Fruit fly (Drosophila melanogaster) whole organism, embryonic: ENCODE results near the gene Polr3F.
A peak's percentile ranks its signal among the peaks of the same experiment; 100 is the strongest.

Experiments used
- Adf1 ChIP-seq: fragments of 200-800 bp; sonication (Bioruptor generic); IDR thresholded peaks from 2 replicates; pipeline ENCODE4 v1.3.6; 2022; ENCODE audit warnings: missing biosample characterization, missing genetic modification characterization
- Atf6 ChIP-seq: fragments of 200-800 bp; sonication (Bioruptor generic); IDR thresholded peaks from 2 replicates; pipeline ENCODE4 v1.3.6; 2022; ENCODE audit warnings: missing biosample characterization, missing genetic modification characterization
- CG12659 ChIP-seq: fragments of 200-800 bp; sonication (Bioruptor generic); optimal IDR thresholded peaks from 3 replicates; lab custom pipeline; 2017; ENCODE audit warnings: mild to moderate bottlenecking, missing biosample characterization, missing genetic modification reagents, missing genetic modification characterization
- CG12769 ChIP-seq: fragments of 200-800 bp; sonication (Bioruptor generic); optimal IDR thresholded peaks from 2 replicates; lab custom pipeline; 2019; ENCODE audit warnings: missing biosample characterization, mild to moderate bottlenecking, missing genetic modification characterization, moderate library complexity
- CG16779 ChIP-seq: fragments of 200-800 bp; sonication (Bioruptor generic); IDR thresholded peaks from 2 replicates; pipeline ENCODE4 v1.3.6; 2022; ENCODE audit warnings: missing biosample characterization, missing genetic modification characterization
- CG17328 ChIP-seq: fragments of 200-800 bp; sonication (Bioruptor generic); IDR thresholded peaks from 2 replicates; pipeline ENCODE4 v1.3.6; 2022; ENCODE audit warnings: missing biosample characterization, missing genetic modification characterization
- CG17385 ChIP-seq: fragments of 200-800 bp; sonication (Bioruptor generic); optimal IDR thresholded peaks from 3 replicates; lab custom pipeline; 2018; ENCODE audit warnings: missing biosample characterization, mild to moderate bottlenecking, missing genetic modification characterization
- CG17802 ChIP-seq: fragments of 200-800 bp; sonication (Bioruptor generic); optimal IDR thresholded peaks from 2 replicates; lab custom pipeline; 2018; ENCODE audit warnings: missing biosample characterization, mild to moderate bottlenecking, missing genetic modification characterization, moderate library complexity
- CG18599 ChIP-seq: fragments of 200-800 bp; sonication (Bioruptor generic); optimal IDR thresholded peaks from 3 replicates; lab custom pipeline; 2017; ENCODE audit warnings: missing biosample characterization, missing genetic modification characterization, mild to moderate bottlenecking, moderate library complexity, missing genetic modification reagents
- CG2120 ChIP-seq: fragments of 200-800 bp; sonication (Bioruptor generic); optimal IDR thresholded peaks from 3 replicates; lab custom pipeline; 2016; ENCODE audit warnings: missing biosample characterization, missing genetic modification characterization
- CG2678 ChIP-seq: fragments of 200-800 bp; sonication (Bioruptor generic); optimal IDR thresholded peaks from 3 replicates; lab custom pipeline; 2019; ENCODE audit warnings: missing biosample characterization, mild to moderate bottlenecking, missing genetic modification characterization, moderate library complexity
- CG3281 ChIP-seq: fragments of 200-800 bp; sonication (Bioruptor generic); optimal IDR thresholded peaks from 3 replicates; lab custom pipeline; 2017; ENCODE audit warnings: missing biosample characterization, mild to moderate bottlenecking, missing genetic modification characterization
- CG33213 ChIP-seq: fragments of 200-800 bp; sonication (Bioruptor generic); optimal IDR thresholded peaks from 3 replicates; lab custom pipeline; 2016; ENCODE audit warnings: missing biosample characterization, missing genetic modification characterization
- CG34376 ChIP-seq: fragments of 200-800 bp; sonication (Bioruptor generic); optimal IDR thresholded peaks from 2 replicates; lab custom pipeline; 2018; ENCODE audit warnings: missing biosample characterization, mild to moderate bottlenecking, missing genetic modification characterization
- CG34422 ChIP-seq: fragments of 200-800 bp; sonication (Bioruptor generic); IDR thresholded peaks from 3 replicates; pipeline ENCODE4 v1.3.6; 2022; ENCODE audit warnings: missing biosample characterization, missing genetic modification characterization
- CG4854 ChIP-seq: fragments of 200-800 bp; sonication (Bioruptor generic); optimal IDR thresholded peaks from 2 replicates; lab custom pipeline; 2016; ENCODE audit warnings: missing biosample characterization, missing genetic modification characterization, inconsistent platforms
- CG6791 ChIP-seq: fragments of 200-800 bp; sonication (Bioruptor generic); IDR thresholded peaks from 3 replicates; pipeline ENCODE4 v1.3.6; 2022; ENCODE audit warnings: missing biosample characterization, missing genetic modification characterization; ENCODE audit not compliant: partially characterized antibody
- CG8290 ChIP-seq, 3 experiments: fragments of 200-800 bp; sonication (Bioruptor generic); optimal IDR thresholded peaks; 2 replicates each; lab custom pipeline; 2016 to 2019; ENCODE audit warnings: missing biosample characterization in 3 of 3, missing genetic modification characterization in 3 of 3, mild to moderate bottlenecking in 2 of 3, moderate library complexity in 1 of 3
- CG9932 ChIP-seq: fragments of 200-800 bp; sonication (Bioruptor generic); IDR thresholded peaks from 2 replicates; pipeline ENCODE4 v1.3.6; 2022; ENCODE audit warnings: missing biosample characterization, missing genetic modification characterization
- HLH4C ChIP-seq: fragments of 200-800 bp; sonication (Bioruptor generic); IDR thresholded peaks from 3 replicates; pipeline ENCODE4 v1.3.6; 2022; ENCODE audit warnings: missing biosample characterization, missing genetic modification characterization; ENCODE audit not compliant: partially characterized antibody
- Hr51 ChIP-seq, 2 experiments: fragments of 200-800 bp; sonication (Bioruptor generic); optimal IDR thresholded peaks; 2 replicates in 1 of 2; 3 replicates in 1 of 2; lab custom pipeline; 2016 to 2018; ENCODE audit warnings: missing biosample characterization in 2 of 2, missing genetic modification characterization in 2 of 2, mild to moderate bottlenecking in 1 of 2, moderate library complexity in 1 of 2
- Hr78 ChIP-seq, 2 experiments: fragments of 200-800 bp in 1 of 2; fragments of >200 bp in 1 of 2; sonication (Bioruptor generic) in 1 of 2; optimal IDR thresholded peaks; 2 replicates each; lab custom pipeline; 2017 to 2019; ENCODE audit warnings: missing biosample characterization in 2 of 2, missing genetic modification characterization in 2 of 2, mild to moderate bottlenecking in 1 of 2, moderate library complexity in 1 of 2
- Med ChIP-seq: fragments of 200-800 bp; sonication (Bioruptor generic); peaks from one replicate; lab custom pipeline; 2016; ENCODE audit warnings: missing biosample characterization, missing genetic modification characterization, mild to moderate bottlenecking, inconsistent platforms, moderate library complexity
- Neu2 ChIP-seq: fragments of 200-800 bp; sonication (Bioruptor generic); optimal IDR thresholded peaks from 3 replicates; lab custom pipeline; 2016; ENCODE audit warnings: missing biosample characterization, missing genetic modification characterization, borderline replicate concordance
- Stat92E ChIP-seq, 3 experiments: fragments of >200 bp in 2 of 3; fragments of 200-800 bp in 1 of 3; sonication (Bioruptor generic) in 1 of 3; optimal IDR thresholded peaks; 2 replicates each; lab custom pipeline; 2017 to 2019; ENCODE audit warnings: missing biosample characterization in 3 of 3, missing genetic modification characterization in 3 of 3, mild to moderate bottlenecking in 1 of 3, moderate library complexity in 1 of 3
- Trl ChIP-seq, 3 experiments: fragments of >200 bp in 2 of 3; fragments of 200-800 bp in 1 of 3; sonication (Bioruptor generic) in 1 of 3; optimal IDR thresholded peaks; 2 replicates in 1 of 3; 3 replicates in 2 of 3; lab custom pipeline; 2016 to 2017; ENCODE audit warnings: missing biosample characterization in 1 of 3, missing genetic modification characterization in 1 of 3
- ac ChIP-seq: fragments of 200-800 bp; sonication (Bioruptor generic); optimal IDR thresholded peaks from 3 replicates; lab custom pipeline; 2017; ENCODE audit warnings: missing biosample characterization, mild to moderate bottlenecking, missing genetic modification characterization
- bigmax ChIP-seq: fragments of 200-800 bp; sonication (Bioruptor generic); optimal IDR thresholded peaks from 2 replicates; lab custom pipeline; 2018; ENCODE audit warnings: missing biosample characterization, mild to moderate bottlenecking, missing genetic modification characterization
- cwo ChIP-seq: fragments of 200-800 bp; sonication (Bioruptor generic); optimal IDR thresholded peaks from 3 replicates; lab custom pipeline; 2017; ENCODE audit warnings: missing biosample characterization, missing genetic modification characterization, mild to moderate bottlenecking, moderate library complexity, missing genetic modification reagents
- emc ChIP-seq: fragments of 200-800 bp; sonication (Bioruptor generic); optimal IDR thresholded peaks from 2 replicates; lab custom pipeline; 2016; ENCODE audit warnings: missing biosample characterization, missing genetic modification characterization
- exex ChIP-seq: fragments of 200-800 bp; sonication (Bioruptor generic); optimal IDR thresholded peaks from 4 replicates; lab custom pipeline; 2018; ENCODE audit warnings: missing biosample characterization, mild to moderate bottlenecking, missing genetic modification characterization, moderate library complexity
- fd64A ChIP-seq: fragments of 200-800 bp; sonication (Bioruptor generic); optimal IDR thresholded peaks from 3 replicates; lab custom pipeline; 2018; ENCODE audit warnings: missing biosample characterization, mild to moderate bottlenecking, missing genetic modification characterization
- ftz-f1 ChIP-seq: fragments of 200-800 bp; sonication (Bioruptor generic); optimal IDR thresholded peaks from 2 replicates; lab custom pipeline; 2016; ENCODE audit warnings: missing biosample characterization, missing genetic modification characterization
- jumu ChIP-seq: fragments of 200-800 bp; sonication (Bioruptor generic); optimal IDR thresholded peaks from 3 replicates; lab custom pipeline; 2016; ENCODE audit warnings: missing biosample characterization, missing genetic modification characterization
- kni ChIP-seq: fragments of 200-800 bp; sonication (Bioruptor generic); optimal IDR thresholded peaks from 3 replicates; lab custom pipeline; 2017; ENCODE audit warnings: mild to moderate bottlenecking, missing biosample characterization, missing genetic modification reagents, missing genetic modification characterization
- lab ChIP-seq: fragments of 200-800 bp; sonication (Bioruptor generic); optimal IDR thresholded peaks from 3 replicates; lab custom pipeline; 2017; ENCODE audit warnings: missing biosample characterization, missing genetic modification characterization, mild to moderate bottlenecking, moderate library complexity, missing genetic modification reagents
- maf-S ChIP-seq: fragments of 200-800 bp; sonication (Bioruptor generic); optimal IDR thresholded peaks from 2 replicates; lab custom pipeline; 2016; ENCODE audit warnings: missing biosample characterization, missing genetic modification characterization
- sens ChIP-seq: fragments of 200-800 bp; sonication (Bioruptor generic); peaks from one replicate; lab custom pipeline; 2016; ENCODE audit warnings: missing biosample characterization, missing genetic modification characterization
- sqz ChIP-seq: fragments of 200-800 bp; sonication (Bioruptor generic); optimal IDR thresholded peaks from 3 replicates; lab custom pipeline; 2018; ENCODE audit warnings: missing biosample characterization, mild to moderate bottlenecking, missing genetic modification characterization
- sug ChIP-seq: fragments of 200-800 bp; optimal IDR thresholded peaks from 2 replicates; lab custom pipeline; 2019; ENCODE audit warnings: missing biosample characterization, mild to moderate bottlenecking, missing genetic modification characterization, moderate library complexity
- tx ChIP-seq: fragments of 200-800 bp; sonication (Bioruptor generic); optimal IDR thresholded peaks from 2 replicates; lab custom pipeline; 2016; ENCODE audit warnings: missing biosample characterization, missing genetic modification characterization
- zfh2 ChIP-seq: fragments of 200-800 bp; sonication (Bioruptor generic); optimal IDR thresholded peaks from 2 replicates; lab custom pipeline; 2016; ENCODE audit warnings: missing biosample characterization, missing genetic modification characterization

The Polr3F gene

dm6 chr3R:22367126-22368076 is at the start of gene Polr3F, which contains the start of gene PyK (continued):
- TF ChIP-seq CG12659 (GFP tag; lab: Kevin White, UChicago) (peak; percentile 53), Stat92E (GFP tag; optimal IDR thresholded peaks at IDR 0.05; lab: Kevin White, UChicago) (peak in 1 of 3 experiments; percentile 51), jumu (GFP tag; lab: Kevin White, UChicago) (peak; percentile 9), CG6791 (GFP tag; lab: Robert Waterston, UW) (no peak), zfh2 (GFP tag; lab: Kevin White, UChicago) (peak; percentile 15), CG2678 (tag; lab: Kevin White, UChicago) (peak; percentile 46), Hr51 (GFP tag; optimal IDR thresholded peaks at IDR 0.05; lab: Kevin White, UChicago) (peak in 1 of 2 experiments; percentile 56), CG34422 (GFP tag; lab: Robert Waterston, UW) (0 out of 3 replicates have a peak, but pooled peaks have one; percentile 1), sug (tag; lab: Kevin White, UChicago) (peak; percentile 44), Med (GFP tag; lab: Kevin White, UChicago) (peak; percentile 60), sqz (peak; percentile 33)

DNA sequence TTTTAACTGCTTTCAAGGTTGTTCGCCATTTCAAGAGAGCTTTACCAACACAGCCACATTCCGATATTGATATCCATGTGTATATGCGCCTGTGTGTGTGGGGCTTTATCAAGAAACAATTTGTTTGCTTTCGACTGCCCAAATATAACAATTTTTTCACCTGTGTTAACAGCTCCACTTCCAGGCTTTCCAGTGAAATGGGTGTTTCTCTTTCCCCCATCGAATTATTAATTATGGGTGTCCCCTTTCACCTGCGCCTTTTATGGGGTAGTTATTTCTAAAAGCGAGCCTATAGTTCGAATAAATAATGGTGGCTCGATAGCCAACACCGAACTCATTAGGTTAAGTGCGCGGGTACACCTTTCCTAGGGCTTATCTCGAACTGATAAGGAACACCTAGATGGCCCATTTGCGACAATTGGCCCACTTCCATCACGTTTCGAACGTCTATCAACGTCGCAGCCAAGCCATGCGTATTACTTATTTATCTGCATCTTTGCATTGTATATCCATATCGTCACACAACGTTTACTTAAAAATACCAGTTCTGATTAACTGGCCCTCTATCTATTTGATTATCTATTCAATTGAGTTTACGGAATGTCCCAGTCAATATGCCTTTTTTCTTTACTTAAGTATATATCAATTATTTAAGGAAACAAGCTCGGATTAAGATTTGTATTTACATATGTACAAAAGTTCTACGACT is 44.9 kb upstream of the Polr3F start:
- no peak for TF ChIP-seq CG17385 (GFP tag; lab: Kevin White, UChicago)
- TF ChIP-seq ac (GFP tag; lab: Kevin White, UChicago), result no peak
- TF ChIP-seq bigmax, result peak; percentile 25
- TF ChIP-seq sug (tag; lab: Kevin White, UChicago), result peak; percentile 58
- TF ChIP-seq CG17802, result no peak
- peak; percentile 19; the same call in 1 of the 2 replicates for TF ChIP-seq CG9932 (GFP tag; lab: Robert Waterston, UW)
- no peak for TF ChIP-seq Neu2 (GFP tag; lab: Kevin White, UChicago)
- TF ChIP-seq CG12769 (tag; lab: Kevin White, UChicago), result peak; percentile 18
- TF ChIP-seq fd64A (GFP tag; lab: Kevin White, UChicago), result peak; percentile 9
- TF ChIP-seq sens (GFP tag; lab: Kevin White, UChicago), result peak; percentile 72
- TF ChIP-seq cwo, result peak; percentile 59
- no peak for TF ChIP-seq Hr51 (GFP tag; optimal IDR thresholded peaks at IDR 0.05; lab: Kevin White, UChicago)
- TF ChIP-seq CG16779 (GFP tag; lab: Robert Waterston, UW), result peak; percentile 23; the same call in 1 of the 2 replicates
- peak; percentile 53 for TF ChIP-seq CG34376 (GFP tag; lab: Kevin White, UChicago)
- no peak for TF ChIP-seq Trl (optimal IDR thresholded peaks at IDR 0.05; lab: Kevin White, UChicago)
- no peak for TF ChIP-seq Trl (GFP tag; optimal IDR thresholded peaks at IDR 0.05; lab: Kevin White, UChicago)
- no peak for TF ChIP-seq maf-S (GFP tag; lab: Kevin White, UChicago)
- TF ChIP-seq CG3281 (GFP tag; lab: Kevin White, UChicago), result peak; percentile 31
- no peak for TF ChIP-seq CG17328 (GFP tag; lab: Robert Waterston, UW)
- TF ChIP-seq CG8290 (GFP tag; optimal IDR thresholded peaks at IDR 0.05; lab: Kevin White, UChicago), result no peak
- no peak for TF ChIP-seq CG8290 (tag; optimal IDR thresholded peaks at IDR 0.05; lab: Kevin White, UChicago)
- peak; percentile 1 for TF ChIP-seq CG4854 (GFP tag; lab: Kevin White, UChicago)
- peak; percentile 91 for TF ChIP-seq exex (tag; lab: Kevin White, UChicago)
- peak; percentile 11; the same call in 1 of the 2 replicates for TF ChIP-seq Adf1 (GFP tag; lab: Robert Waterston, UW)
- peak; percentile 48 for TF ChIP-seq CG18599 (GFP tag; lab: Kevin White, UChicago)
- TF ChIP-seq ftz-f1, result peak; percentile 87
- no peak for TF ChIP-seq CG33213 (GFP tag; lab: Kevin White, UChicago)
- no peak for TF ChIP-seq CG2120
- TF ChIP-seq tx (GFP tag; lab: Kevin White, UChicago), result no peak
- TF ChIP-seq Hr78 (GFP tag; optimal IDR thresholded peaks at IDR 0.05; lab: Kevin White, UChicago), result peak in 1 of 2 experiments; percentile 32
- TF ChIP-seq lab (GFP tag; lab: Kevin White, UChicago), result peak; percentile 50
- 0 out of 3 replicates have a peak, but pooled peaks have one; percentile 8 for TF ChIP-seq HLH4C (GFP tag; lab: Robert Waterston, UW)
- TF ChIP-seq Atf6 (GFP tag; lab: Robert Waterston, UW), result 0 out of 2 replicates have a peak, but pooled peaks have one; percentile 8
- TF ChIP-seq emc, result no peak
- peak; percentile 70 for TF ChIP-seq Med (GFP tag; lab: Kevin White, UChicago)
- peak; percentile 5 for TF ChIP-seq kni
